Worm (Caenorhabditis elegans): ENCODE results near the gene svh-11.

DNA sequence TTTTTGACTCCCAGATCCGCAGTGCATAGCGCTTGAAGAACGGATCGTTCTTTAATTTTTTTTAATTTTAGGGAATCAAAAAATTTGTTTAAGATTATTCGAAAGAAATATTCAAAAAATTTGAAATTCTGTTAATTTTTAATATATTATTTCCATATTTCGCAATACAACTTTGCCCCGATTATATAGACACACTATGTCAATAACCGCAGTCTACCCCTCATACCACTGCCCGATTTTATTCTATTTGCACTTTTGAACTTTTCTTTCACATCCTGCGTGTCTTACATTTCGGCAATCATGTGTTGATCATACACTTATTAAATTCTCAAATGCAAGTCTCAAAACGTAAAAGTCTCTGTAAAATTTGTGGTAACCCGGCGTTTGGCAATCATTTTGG, 11.9 kb downstream of the svh-11 start, which contains the start of gene nhr-56:
- TF ChIP-seq tab-1 (GFP tag; IDR thresholded peaks at IDR 0.05) = no peak
- no peak for TF ChIP-seq ref-1 (GFP tag; conservative IDR thresholded peaks at IDR 0.05)
- no peak for TF ChIP-seq ztf-29 (GFP tag; IDR thresholded peaks at IDR 0.05)
- TF ChIP-seq flt-1 (GFP tag; IDR thresholded peaks at IDR 0.05) = no peak

Measured in whole organism, midembryonic.